Worm (Caenorhabditis elegans): ENCODE measurements around the gene B0334.10.

DNA sequence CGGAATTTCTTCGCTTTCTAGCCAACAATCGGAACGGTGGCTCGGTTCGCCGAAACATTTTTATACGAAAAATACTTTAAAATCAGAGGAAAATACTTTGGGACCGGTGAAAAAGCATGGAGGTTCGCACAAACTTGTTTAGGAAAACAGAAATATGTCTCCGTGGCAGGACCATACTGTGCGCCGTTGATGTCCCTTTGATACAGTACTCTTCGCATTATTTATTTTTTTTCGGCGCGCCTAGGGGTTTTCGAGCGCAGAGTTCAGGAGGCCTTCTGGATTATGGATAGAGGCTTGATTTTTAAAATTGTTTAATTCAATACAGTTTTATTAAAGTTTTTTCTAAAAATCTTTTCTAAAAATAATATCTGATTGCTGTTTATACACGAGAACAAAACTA, 26.4 kb downstream of the B0334.10 start, which contains the start of gene F54D5.9:
- TF ChIP-seq ztf-25 (GFP tag; IDR thresholded peaks at IDR 0.05) (no peak), athp-1 (tag; optimal IDR thresholded peaks at IDR 0.05) (no peak)
